Worm (Caenorhabditis elegans) whole organism, L4 larva: ENCODE results near the gene B0457.4.

ENCODE experiments used
- Y48G9A.11 ChIP-seq: fragments of 200-800 bp; sonication (Bioruptor generic); IDR thresholded peaks from 2 replicates; pipeline ENCODE4 v1.3.6; 2022; ENCODE audit warnings: missing genetic modification reagents, missing genetic modification characterization, missing compliant biosample characterization
- daf-19 ChIP-seq: fragments of 200-800 bp; sonication (Bioruptor generic); conservative IDR thresholded peaks from 2 replicates; pipeline ENCODE4 v1.3.6; 2022; ENCODE audit warnings: missing genetic modification characterization, missing compliant biosample characterization
- dpl-1 ChIP-seq: fragments of 150-350 bp; optimal IDR thresholded peaks from 2 replicates; lab custom pipeline; 2014; ENCODE audit warnings: missing biosample characterization, missing genetic modification reagents, missing genetic modification characterization
- fkh-10 ChIP-seq: fragments of 150-350 bp; optimal IDR thresholded peaks from 2 replicates; lab custom pipeline; 2014; ENCODE audit warnings: missing biosample characterization, missing genetic modification reagents, missing genetic modification characterization
- jun-1 ChIP-seq: fragments of 150-350 bp; optimal IDR thresholded peaks from 2 replicates; lab custom pipeline; 2014; ENCODE audit warnings: missing biosample characterization, missing genetic modification reagents, missing genetic modification characterization

- TF ChIP-seq jun-1 (tag; lab: Kevin White, UChicago) (no peak), fkh-10 (GFP tag; lab: Kevin White, UChicago) (no peak), daf-19 (GFP tag; lab: Robert Waterston, UW) (no peak), Y48G9A.11 (GFP tag; lab: Robert Waterston, UW) (no peak), dpl-1 (GFP tag; lab: Kevin White, UChicago) (no peak)
Measured at ce11 chrII:8866844-8867243, 45.0 kb downstream of the B0457.4 start.
